Fruit fly (Drosophila melanogaster): ENCODE results near the gene chico.

chico gene

dm6 chr2L:10249655-10250202 is 2.9 kb upstream of the chico start (continued):
- no peak for TF ChIP-seq Elba2 (GFP tag; optimal IDR thresholded peaks at IDR 0.05)
- no peak for TF ChIP-seq emc (GFP tag; optimal IDR thresholded peaks at IDR 0.05)
- TF ChIP-seq fru (optimal IDR thresholded peaks at IDR 0.05): no peak
- no peak for TF ChIP-seq Atf3 (GFP tag; optimal IDR thresholded peaks at IDR 0.05)
- no peak for TF ChIP-seq CG43689 (GFP tag; IDR thresholded peaks at IDR 0.05)
- TF ChIP-seq CG6791 (GFP tag; IDR thresholded peaks at IDR 0.05; ENCODE audit: partially characterized antibody): no peak
- TF ChIP-seq odd (GFP tag; optimal IDR thresholded peaks at IDR 0.05): peak; percentile 11
- no peak for TF ChIP-seq CG7928 (GFP tag; optimal IDR thresholded peaks at IDR 0.05)
- no peak for TF ChIP-seq CG14667 (GFP tag; IDR thresholded peaks at IDR 0.05)
- no peak for TF ChIP-seq bigmax (GFP tag; optimal IDR thresholded peaks at IDR 0.05)
- TF ChIP-seq jing (GFP tag; optimal IDR thresholded peaks at IDR 0.05): no peak
- no peak for TF ChIP-seq CG4617 (GFP tag; optimal IDR thresholded peaks at IDR 0.05; ENCODE audit: borderline replicate concordance)
- TF ChIP-seq CG31365 (tag; optimal IDR thresholded peaks at IDR 0.05): no peak
- no peak for TF ChIP-seq lbe (GFP tag; optimal IDR thresholded peaks at IDR 0.05)
- TF ChIP-seq ranshi (GFP tag; IDR thresholded peaks at IDR 0.05): no peak; the same call in 1 of the 2 replicates
- no peak for TF ChIP-seq CG2889 (GFP tag; IDR thresholded peaks at IDR 0.05)
- no peak for TF ChIP-seq tna (GFP tag; IDR thresholded peaks at IDR 0.05; ENCODE audit: partially characterized antibody)
- TF ChIP-seq dysf (GFP tag; IDR thresholded peaks at IDR 0.05): no peak
- TF ChIP-seq zen2 (GFP tag; IDR thresholded peaks at IDR 0.05; ENCODE audit: partially characterized antibody): no peak
- no peak for TF ChIP-seq ap (GFP tag; IDR thresholded peaks at IDR 0.05)
- peak; percentile 76 for TF ChIP-seq p53 (GFP tag; optimal IDR thresholded peaks at IDR 0.05)
- no peak for TF ChIP-seq abd-A (tag; optimal IDR thresholded peaks at IDR 0.05)
- TF ChIP-seq CG4424 (GFP tag; optimal IDR thresholded peaks at IDR 0.05): no peak
- TF ChIP-seq BtbVII (GFP tag; optimal IDR thresholded peaks at IDR 0.05): peak; percentile 60
- no peak for TF ChIP-seq CG13894 (tag; optimal IDR thresholded peaks at IDR 0.05)
- TF ChIP-seq Sin3A (optimal IDR thresholded peaks at IDR 0.05): no peak
- peak; percentile 1 for TF ChIP-seq Side (GFP tag; optimal IDR thresholded peaks at IDR 0.05)
- no peak for TF ChIP-seq ttk (GFP tag; IDR thresholded peaks at IDR 0.05)
- TF ChIP-seq sd (tag; optimal IDR thresholded peaks at IDR 0.05): peak; percentile 76
- no peak for TF ChIP-seq CG11504 (tag; optimal IDR thresholded peaks at IDR 0.05)
- TF ChIP-seq CG1603 (tag; optimal IDR thresholded peaks at IDR 0.05): peak; percentile 19
- TF ChIP-seq ara (GFP tag; IDR thresholded peaks at IDR 0.05): no peak
- no peak for TF ChIP-seq disco-r (GFP tag; optimal IDR thresholded peaks at IDR 0.05)
- TF ChIP-seq CG12299 (tag; optimal IDR thresholded peaks at IDR 0.05): peak; percentile 55
- TF ChIP-seq Pdp1 (GFP tag; optimal IDR thresholded peaks at IDR 0.05): no peak
- peak; percentile 66 for TF ChIP-seq CG17568 (GFP tag; optimal IDR thresholded peaks at IDR 0.05)
- TF ChIP-seq CG7786 (GFP tag; optimal IDR thresholded peaks at IDR 0.05): no peak
- TF ChIP-seq CG13123 (GFP tag; optimal IDR thresholded peaks at IDR 0.05): no peak
- TF ChIP-seq mam (GFP tag; optimal IDR thresholded peaks at IDR 0.05): no peak
- peak; percentile 19 for TF ChIP-seq CG6683 (GFP tag; optimal IDR thresholded peaks at IDR 0.05)
- peak; percentile 55 for TF ChIP-seq exex (tag; optimal IDR thresholded peaks at IDR 0.05)
- TF ChIP-seq crp (GFP tag; optimal IDR thresholded peaks at IDR 0.05): no peak
- TF ChIP-seq CG11456 (GFP tag; IDR thresholded peaks at IDR 0.05): no peak
- TF ChIP-seq Gsc (GFP tag; IDR thresholded peaks at IDR 0.05): no peak
- no peak for TF ChIP-seq CG11247 (GFP tag; IDR thresholded peaks at IDR 0.05)
- TF ChIP-seq fd3F (GFP tag; optimal IDR thresholded peaks at IDR 0.05): no peak
- TF ChIP-seq CG17385 (GFP tag; optimal IDR thresholded peaks at IDR 0.05): no peak
- TF ChIP-seq Med (GFP tag): peak; percentile 73
- TF ChIP-seq zfh1 (GFP tag; IDR thresholded peaks at IDR 0.05): no peak
- 0 out of 2 replicates have a peak, but pooled peaks have one; percentile 17 for TF ChIP-seq Scr (GFP tag; IDR thresholded peaks at IDR 0.05; ENCODE audit: partially characterized antibody)
- peak; percentile 11 for TF ChIP-seq CG6254 (GFP tag; optimal IDR thresholded peaks at IDR 0.05)
